Worm (Caenorhabditis elegans): ENCODE results near the gene dct-11.
A peak's percentile ranks its signal among the peaks of the same experiment; 100 is the strongest.

The dct-11 gene

DNA sequence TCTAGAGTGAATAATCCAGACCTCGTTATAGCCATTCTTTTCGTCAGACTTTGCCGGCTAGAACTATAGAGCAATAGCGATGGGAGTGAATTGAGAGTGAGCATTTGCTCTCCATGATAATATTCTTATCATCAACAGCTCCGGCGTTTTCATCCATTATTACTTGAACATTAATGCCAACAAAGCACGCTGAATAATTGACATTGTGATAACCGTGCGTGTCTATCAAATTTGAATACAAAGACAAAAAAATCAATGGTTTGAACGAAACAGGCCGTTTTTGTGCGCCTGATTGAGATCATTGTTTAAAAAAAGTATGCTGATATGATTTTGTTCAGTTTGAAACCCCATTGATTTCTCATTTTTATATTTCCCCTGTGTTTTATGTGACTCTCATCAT is at the start of gene dct-11:
Gene dct-11, minus strand, starts transcription at position 136 of the 400 bp plus-strand sequence.
- peak; percentile 10 for TF ChIP-seq nhr-48 (tag; optimal IDR thresholded peaks at IDR 0.05)
- TF ChIP-seq dmd-6 (GFP tag; IDR thresholded peaks at IDR 0.05), result peak; percentile 88
- TF ChIP-seq mxl-2 (GFP tag; conservative IDR thresholded peaks at IDR 0.05), result no peak
- peak; percentile 59 for TF ChIP-seq dve-1 (tag; optimal IDR thresholded peaks at IDR 0.05; ENCODE audit: insufficient read depth)
- 0 out of 2 replicates have a peak, but pooled peaks have one; percentile 19 for TF ChIP-seq lin-1 (GFP tag; IDR thresholded peaks at IDR 0.05)
- TF ChIP-seq R02D3.7 (tag; optimal IDR thresholded peaks at IDR 0.05), result no peak
- TF ChIP-seq tra-1 (GFP tag; IDR thresholded peaks at IDR 0.05), result peak; percentile 68; the same call in 1 of the 2 replicates
- no peak for TF ChIP-seq egl-43 (GFP tag; IDR thresholded peaks at IDR 0.05)
- no peak for TF ChIP-seq F44E2.7 (GFP tag; IDR thresholded peaks at IDR 0.05)
- TF ChIP-seq zfp-3 (GFP tag; conservative IDR thresholded peaks at IDR 0.05), result no peak
- no peak for TF ChIP-seq Y5F2A.4 (GFP tag; optimal IDR thresholded peaks at IDR 0.05)
- no peak for TF ChIP-seq vab-7 (GFP tag; IDR thresholded peaks at IDR 0.05)
- TF ChIP-seq hif-1 (tag; optimal IDR thresholded peaks at IDR 0.05), result peak in 1 of 2 experiments; percentile 5
- no peak for TF ChIP-seq sdz-12 (GFP tag; optimal IDR thresholded peaks at IDR 0.05)
- TF ChIP-seq nhr-42 (GFP tag; IDR thresholded peaks at IDR 0.05), result no peak
- no peak for TF ChIP-seq skn-1 (tag; optimal IDR thresholded peaks at IDR 0.05)
- peak; percentile 86 for TF ChIP-seq pqm-1 (tag; optimal IDR thresholded peaks at IDR 0.05)
- no peak for TF ChIP-seq T26A8.4 (GFP tag; IDR thresholded peaks at IDR 0.05)
- TF ChIP-seq Y75B8A.6 (GFP tag; IDR thresholded peaks at IDR 0.05), result no peak
- no peak for TF ChIP-seq pha-4 (GFP tag; IDR thresholded peaks at IDR 0.05)
- no peak for TF ChIP-seq pha-4 (tag; optimal IDR thresholded peaks at IDR 0.05)
- no peak for TF ChIP-seq ceh-62 (tag; optimal IDR thresholded peaks at IDR 0.05)
- no peak for TF ChIP-seq lsy-2 (tag; optimal IDR thresholded peaks at IDR 0.05)
- TF ChIP-seq duxl-1 (tag; optimal IDR thresholded peaks at IDR 0.05; ENCODE audit: poor library complexity), result no peak
- TF ChIP-seq attf-4 (tag; optimal IDR thresholded peaks at IDR 0.05), result no peak
- peak; percentile 60 for TF ChIP-seq hlh-30 (tag; optimal IDR thresholded peaks at IDR 0.05; ENCODE audit: insufficient read depth)
- no peak for TF ChIP-seq jun-1 (tag; optimal IDR thresholded peaks at IDR 0.05)
- TF ChIP-seq unc-39 (tag; optimal IDR thresholded peaks at IDR 0.05), result no peak
- TF ChIP-seq mes-2 (tag; optimal IDR thresholded peaks at IDR 0.05; ENCODE audit: poor library complexity, severe bottlenecking), result peak; percentile 32
- TF ChIP-seq hlh-11 (tag; optimal IDR thresholded peaks at IDR 0.05), result peak; percentile 72
- peak; percentile 65 for TF ChIP-seq nhr-28 (tag; optimal IDR thresholded peaks at IDR 0.05)
- no peak for TF ChIP-seq zag-1 (tag; optimal IDR thresholded peaks at IDR 0.05)
- peak in 1 of 2 experiments; percentile 40 for TF ChIP-seq daf-16 (GFP tag; optimal IDR thresholded peaks at IDR 0.05)
- TF ChIP-seq daf-16 (tag; optimal IDR thresholded peaks at IDR 0.05), result peak; percentile 72
- peak; percentile 8 for TF ChIP-seq mep-1 (tag; optimal IDR thresholded peaks at IDR 0.05)
- no peak for TF ChIP-seq gei-8 (GFP tag; optimal IDR thresholded peaks at IDR 0.05)
- TF ChIP-seq php-3 (GFP tag; IDR thresholded peaks at IDR 0.05), result peak; percentile 78
- TF ChIP-seq aha-1 (tag), result peak; percentile 81

DNA sequence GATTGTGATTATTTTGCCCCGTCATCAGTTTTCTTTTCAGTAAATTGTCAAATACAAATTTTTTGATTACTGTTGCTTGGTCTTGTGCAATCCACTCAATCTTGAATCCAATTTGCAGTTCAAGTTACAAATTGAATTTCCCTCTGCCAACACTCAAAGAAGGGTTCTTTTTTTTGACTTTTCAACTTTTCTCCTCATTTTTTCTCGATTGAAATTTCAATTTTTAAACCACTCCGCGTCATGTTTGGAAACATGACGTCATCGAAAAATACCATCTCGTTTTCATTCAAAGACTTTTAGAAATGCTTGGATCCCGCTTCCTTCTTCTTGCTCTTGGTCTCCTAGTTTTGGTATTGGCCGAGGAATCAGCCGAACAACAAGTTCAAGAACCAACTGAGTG is 46.0 kb upstream of the dct-11 start, which contains the start of gene flp-7:
Gene flp-7, plus strand, starts transcription at position 301 of the 400 bp plus-strand sequence.
- no peak for TF ChIP-seq nhr-25 (tag; optimal IDR thresholded peaks at IDR 0.05; ENCODE audit: borderline replicate concordance, insufficient read depth)
- peak; percentile 30 for TF ChIP-seq ces-1 (GFP tag; optimal IDR thresholded peaks at IDR 0.05)

Measured in whole organism, L4 larva.